Fruit fly (Drosophila melanogaster): ENCODE results near the gene wkd.

Gene wkd

DNA sequence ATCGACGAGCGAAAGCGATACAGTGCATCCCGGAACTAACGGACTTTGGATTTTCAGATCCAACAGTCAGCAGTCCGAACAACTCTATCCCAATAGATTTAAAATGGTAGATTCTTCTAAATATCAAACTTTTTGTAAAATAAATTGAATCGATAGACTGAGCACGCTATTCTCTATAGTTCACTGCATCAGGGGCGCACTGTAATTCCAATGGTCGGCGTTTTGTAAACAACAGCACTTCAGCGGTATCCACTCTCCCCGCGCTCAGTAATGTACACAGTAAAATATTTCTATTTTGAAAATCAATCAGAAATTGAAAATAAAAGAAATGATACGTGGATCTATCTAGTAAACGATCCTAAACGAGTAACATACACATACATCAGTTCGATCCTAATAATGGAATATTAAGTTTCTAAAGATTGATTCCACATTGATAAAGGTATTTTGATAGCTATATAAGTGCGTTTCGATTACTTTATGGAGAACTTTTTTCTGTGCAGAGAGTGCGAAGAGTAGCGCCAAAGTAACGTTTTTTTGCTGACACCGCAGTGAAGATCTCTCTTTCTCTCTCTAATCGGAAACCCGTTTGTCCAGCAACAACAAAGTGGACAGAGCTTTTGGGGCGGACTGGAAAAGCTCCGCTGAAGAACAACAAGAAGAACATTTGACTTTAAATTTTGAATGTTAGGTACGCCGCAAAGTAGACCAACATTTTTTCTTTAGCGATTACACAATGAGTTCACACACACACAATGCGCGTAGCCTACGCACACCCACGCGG lies 18.9 kb upstream of the wkd start (continued):
- TF ChIP-seq Side (GFP tag; optimal IDR thresholded peaks at IDR 0.05) (peak; percentile 95), Ets65A (GFP tag) (peak; percentile 98), psq (GFP tag; optimal IDR thresholded peaks at IDR 0.05) (peak; percentile 56), Drgx (GFP tag; IDR thresholded peaks at IDR 0.05) (peak; percentile 98), CG2202 (tag; optimal IDR thresholded peaks at IDR 0.05) (peak; percentile 26), Nf-YC (tag; optimal IDR thresholded peaks at IDR 0.05) (peak; percentile 88), CG2120 (GFP tag; optimal IDR thresholded peaks at IDR 0.05) (peak; percentile 96), CG2116 (GFP tag; optimal IDR thresholded peaks at IDR 0.05) (peak; percentile 47), amos (GFP tag; IDR thresholded peaks at IDR 0.05; ENCODE audit: partially characterized antibody) (no peak), CHES-1-like (GFP tag; optimal IDR thresholded peaks at IDR 0.05) (peak; percentile 86), ro (GFP tag; IDR thresholded peaks at IDR 0.05) (peak; percentile 88), lab (GFP tag; optimal IDR thresholded peaks at IDR 0.05) (peak; percentile 94), ranshi (GFP tag; IDR thresholded peaks at IDR 0.05) (peak; percentile 90), ATbp (GFP tag; optimal IDR thresholded peaks at IDR 0.05) (peak; percentile 92), pum (GFP tag; optimal IDR thresholded peaks at IDR 0.05) (peak; percentile 97), Pdp1 (GFP tag; optimal IDR thresholded peaks at IDR 0.05) (peak; percentile 96 to 100), bab2 (GFP tag; optimal IDR thresholded peaks at IDR 0.05) (peak; percentile 83), eyg (GFP tag; optimal IDR thresholded peaks at IDR 0.05) (peak; percentile 93), CG3407 (GFP tag; optimal IDR thresholded peaks at IDR 0.05) (peak; percentile 73), knrl (GFP tag; IDR thresholded peaks at IDR 0.05; ENCODE audit: partially characterized antibody) (no peak), gsb (GFP tag; IDR thresholded peaks at IDR 0.05) (peak; percentile 89), Atf3 (GFP tag; optimal IDR thresholded peaks at IDR 0.05) (peak; percentile 49), hbn (GFP tag; IDR thresholded peaks at IDR 0.05; ENCODE audit: partially characterized antibody) (no peak), Atf6 (GFP tag; IDR thresholded peaks at IDR 0.05) (peak; percentile 90), sim (GFP tag; IDR thresholded peaks at IDR 0.05) (peak; percentile 86), Trl (optimal IDR thresholded peaks at IDR 0.05) (peak; percentile 48 to 90), Trl (GFP tag; optimal IDR thresholded peaks at IDR 0.05) (peak; percentile 96), dysf (GFP tag; IDR thresholded peaks at IDR 0.05) (peak; percentile 97), CG1792 (GFP tag; optimal IDR thresholded peaks at IDR 0.05) (peak; percentile 95), slp2 (GFP tag; optimal IDR thresholded peaks at IDR 0.05) (peak; percentile 87), CG9817 (tag; optimal IDR thresholded peaks at IDR 0.05) (peak; percentile 88), HLH54F (GFP tag; optimal IDR thresholded peaks at IDR 0.05) (peak; percentile 90), Opbp (GFP tag; IDR thresholded peaks at IDR 0.05; ENCODE audit: partially characterized antibody) (no peak), CG4707 (GFP tag; optimal IDR thresholded peaks at IDR 0.05) (peak; percentile 60), tna (GFP tag; IDR thresholded peaks at IDR 0.05; ENCODE audit: partially characterized antibody) (no peak), Optix (GFP tag; IDR thresholded peaks at IDR 0.05) (peak; percentile 79), nmo (GFP tag; optimal IDR thresholded peaks at IDR 0.05) (peak; percentile 82), odd (GFP tag; optimal IDR thresholded peaks at IDR 0.05) (peak; percentile 79), CG8290 (GFP tag; optimal IDR thresholded peaks at IDR 0.05) (peak; percentile 87), CG8290 (tag; optimal IDR thresholded peaks at IDR 0.05) (peak in 1 of 2 experiments; percentile 97), prd (optimal IDR thresholded peaks at IDR 0.05) (no peak), prd (GFP tag; IDR thresholded peaks at IDR 0.05) (peak; percentile 97), CG10267 (tag; optimal IDR thresholded peaks at IDR 0.05) (peak; percentile 88), CG12744 (GFP tag; optimal IDR thresholded peaks at IDR 0.05) (peak; percentile 79), CG12659 (GFP tag; optimal IDR thresholded peaks at IDR 0.05) (peak; percentile 88), Dbx (GFP tag; IDR thresholded peaks at IDR 0.05) (peak; percentile 95), gro (GFP tag; optimal IDR thresholded peaks at IDR 0.05) (peak; percentile 86), CG33557 (GFP tag; optimal IDR thresholded peaks at IDR 0.05) (peak; percentile 18), CG10431 (GFP tag; optimal IDR thresholded peaks at IDR 0.05) (peak; percentile 45), Med (GFP tag) (peak; percentile 98)

Measured in whole organism, embryonic.